Fruit fly (Drosophila melanogaster) whole organism, wandering third instar larva: ENCODE measurements around the gene sloth2.
A peak's percentile ranks its signal among the peaks of the same experiment; 100 is the strongest.

Experiments
- Abd-B ChIP-seq: fragments of >200 bp; optimal IDR thresholded peaks from 2 replicates; lab custom pipeline; 2017; ENCODE audit warnings: missing biosample characterization, missing genetic modification characterization
- CG32264 ChIP-seq: fragments of 200-800 bp; sonication (Bioruptor generic); optimal IDR thresholded peaks from 2 replicates; lab custom pipeline; 2016; ENCODE audit warnings: missing biosample characterization, missing genetic modification characterization
- CG9705 ChIP-seq: fragments of 200-800 bp; sonication (Bioruptor generic); optimal IDR thresholded peaks from 2 replicates; lab custom pipeline; 2018; ENCODE audit warnings: missing biosample characterization, mild to moderate bottlenecking, missing genetic modification characterization
- CrebA ChIP-seq: fragments of 200-800 bp; sonication (Bioruptor generic); optimal IDR thresholded peaks from 2 replicates; lab custom pipeline; 2016; ENCODE audit warnings: missing biosample characterization, mild to moderate bottlenecking, missing genetic modification characterization, borderline replicate concordance
- Dfd ChIP-seq: fragments of >200 bp; optimal IDR thresholded peaks from 2 replicates; lab custom pipeline; 2017; ENCODE audit warnings: missing biosample characterization, missing genetic modification characterization
- Dif ChIP-seq: fragments of 200-275, 200-300 bp; sonication (Bioruptor generic); optimal IDR thresholded peaks from 2 replicates; lab custom pipeline; 2018; ENCODE audit warnings: missing biosample characterization, missing genetic modification characterization; ENCODE audit not compliant: partially characterized antibody
- GATAd ChIP-seq: sonication (Bioruptor generic); optimal IDR thresholded peaks from 2 replicates; lab custom pipeline; 2016; ENCODE audit warnings: missing biosample characterization, missing genetic modification characterization
- HLH106 ChIP-seq: fragments of 200-800 bp; optimal IDR thresholded peaks from 3 replicates; lab custom pipeline; 2019; ENCODE audit warnings: missing biosample characterization, mild to moderate bottlenecking, missing genetic modification characterization, moderate library complexity
- Hnf4 ChIP-seq: fragments of 200-800 bp; sonication (Bioruptor generic); optimal IDR thresholded peaks from 2 replicates; lab custom pipeline; 2016; ENCODE audit warnings: missing biosample characterization, mild to moderate bottlenecking, missing genetic modification characterization
- Hr78 ChIP-seq: fragments of >200 bp; optimal IDR thresholded peaks from 2 replicates; lab custom pipeline; 2017; ENCODE audit warnings: missing biosample characterization, missing genetic modification characterization
- Hr83 ChIP-seq: fragments of 200-300 bp; sonication (Bioruptor generic); optimal IDR thresholded peaks from 2 replicates; lab custom pipeline; 2016; ENCODE audit warnings: missing biosample characterization, mild to moderate bottlenecking, missing genetic modification characterization, moderate library complexity; ENCODE audit not compliant: poor library complexity, severe bottlenecking
- Jra ChIP-seq: sonication (Bioruptor generic); optimal IDR thresholded peaks from 2 replicates; lab custom pipeline; 2016; ENCODE audit warnings: missing biosample characterization, missing genetic modification characterization
- Mio ChIP-seq: sonication (Bioruptor generic); optimal IDR thresholded peaks from 2 replicates; lab custom pipeline; 2016; ENCODE audit warnings: missing biosample characterization, missing genetic modification characterization
- Myc ChIP-seq: fragments of >200 bp; optimal IDR thresholded peaks from 2 replicates; lab custom pipeline; 2017
- N ChIP-seq: fragments of >200 bp; optimal IDR thresholded peaks from 2 replicates; lab custom pipeline; 2018; ENCODE audit warnings: missing biosample characterization, missing external identifiers, missing genetic modification characterization
- OdsH ChIP-seq: fragments of 200-800 bp; sonication (Bioruptor generic); optimal IDR thresholded peaks from 2 replicates; lab custom pipeline; 2016; ENCODE audit warnings: missing biosample characterization, mild to moderate bottlenecking, missing genetic modification characterization
- Rel ChIP-seq, 2 experiments: fragments of 200-800 bp; sonication (Bioruptor generic) in 1 of 2; optimal IDR thresholded peaks; 2 replicates in 1 of 2; 3 replicates in 1 of 2; lab custom pipeline; 2016 to 2019; ENCODE audit warnings: mild to moderate bottlenecking in 2 of 2, missing biosample characterization in 2 of 2, missing genetic modification characterization in 2 of 2, moderate library complexity in 1 of 2
- Sp1 ChIP-seq: fragments of 200-800 bp; sonication (Bioruptor generic); optimal IDR thresholded peaks from 3 replicates; lab custom pipeline; 2019; ENCODE audit warnings: missing biosample characterization, mild to moderate bottlenecking, missing genetic modification characterization, moderate library complexity
- Vsx2 ChIP-seq: fragments of 200-300, 225-300 bp; sonication (Bioruptor generic); optimal IDR thresholded peaks from 2 replicates; lab custom pipeline; 2018; ENCODE audit warnings: missing biosample characterization, missing genetic modification characterization; ENCODE audit not compliant: partially characterized antibody
- br ChIP-seq: fragments of 200-800 bp; sonication (Bioruptor generic); optimal IDR thresholded peaks from 2 replicates; lab custom pipeline; 2016; ENCODE audit warnings: missing biosample characterization, missing genetic modification characterization
- brk ChIP-seq: fragments of 200-800 bp; sonication (Bioruptor generic); optimal IDR thresholded peaks from 2 replicates; lab custom pipeline; 2016; ENCODE audit warnings: missing biosample characterization, mild to moderate bottlenecking, missing genetic modification characterization
- dl ChIP-seq, 2 experiments: fragments of 175-275, 200-275 bp in 1 of 2; fragments of 200-275 bp in 1 of 2; sonication (Bioruptor generic); optimal IDR thresholded peaks; lab custom pipeline; 2018; ENCODE audit warnings: mild to moderate bottlenecking in 2 of 2, missing biosample characterization in 2 of 2, missing genetic modification characterization in 2 of 2, moderate library complexity in 2 of 2; ENCODE audit not compliant: partially characterized antibody in 2 of 2, insufficient read depth in 1 of 2
- dmrt93B ChIP-seq: fragments of 200-800 bp; sonication (Bioruptor generic); optimal IDR thresholded peaks from 2 replicates; lab custom pipeline; 2018; ENCODE audit warnings: missing biosample characterization, mild to moderate bottlenecking, missing genetic modification characterization
- dsf ChIP-seq: sonication (Bioruptor generic); optimal IDR thresholded peaks from 2 replicates; lab custom pipeline; 2016; ENCODE audit warnings: missing biosample characterization, missing genetic modification characterization, borderline replicate concordance
- ey ChIP-seq: fragments of 200-800 bp; sonication (Bioruptor generic); optimal IDR thresholded peaks from 2 replicates; lab custom pipeline; 2016; ENCODE audit warnings: missing biosample characterization, missing genetic modification characterization
- foxo ChIP-seq, 2 experiments: fragments of 200-800 bp; sonication (Bioruptor generic); optimal IDR thresholded peaks; 2 replicates in 1 of 2; 3 replicates in 1 of 2; lab custom pipeline; 2016 to 2017; ENCODE audit warnings: missing biosample characterization in 2 of 2, missing genetic modification characterization in 2 of 2
- fru ChIP-seq: fragments of 200-800 bp; sonication (Bioruptor generic); optimal IDR thresholded peaks from 3 replicates; lab custom pipeline; 2016; ENCODE audit warnings: missing biosample characterization, mild to moderate bottlenecking, missing genetic modification characterization
- h ChIP-seq: fragments of 200-800 bp; sonication (Bioruptor generic); optimal IDR thresholded peaks from 3 replicates; lab custom pipeline; 2016; ENCODE audit warnings: missing biosample characterization, mild to moderate bottlenecking, missing genetic modification characterization
- jim ChIP-seq: fragments of 175-275, 200-325 bp; sonication (Bioruptor generic); optimal IDR thresholded peaks from 2 replicates; lab custom pipeline; 2016; ENCODE audit warnings: missing biosample characterization, mild to moderate bottlenecking, missing genetic modification characterization
- lola ChIP-seq: fragments of >200 bp; optimal IDR thresholded peaks from 2 replicates; lab custom pipeline; 2017; ENCODE audit warnings: missing biosample characterization, missing genetic modification characterization
- pan ChIP-seq: fragments of >200 bp; optimal IDR thresholded peaks from 2 replicates; lab custom pipeline; 2017
- psq ChIP-seq: fragments of 200-800 bp; sonication (Bioruptor generic); optimal IDR thresholded peaks from 3 replicates; lab custom pipeline; 2017; ENCODE audit warnings: missing biosample characterization, mild to moderate bottlenecking, missing genetic modification characterization, moderate library complexity
- rgr ChIP-seq: fragments of 200-800 bp; sonication (Bioruptor generic); optimal IDR thresholded peaks from 3 replicates; lab custom pipeline; 2016; ENCODE audit warnings: missing biosample characterization, mild to moderate bottlenecking, missing genetic modification characterization
- sage ChIP-seq: fragments of 200-800 bp; sonication (Bioruptor generic); optimal IDR thresholded peaks from 2 replicates; lab custom pipeline; 2016; ENCODE audit warnings: missing biosample characterization, mild to moderate bottlenecking, missing genetic modification characterization
- sv ChIP-seq: fragments of 200-800 bp; sonication (Bioruptor generic); optimal IDR thresholded peaks from 3 replicates; lab custom pipeline; 2016; ENCODE audit warnings: missing biosample characterization, missing genetic modification characterization
- tai ChIP-seq: sonication (Bioruptor generic); optimal IDR thresholded peaks from 2 replicates; lab custom pipeline; 2016; ENCODE audit warnings: missing biosample characterization, missing genetic modification characterization
- usp ChIP-seq: fragments of >200 bp; optimal IDR thresholded peaks from 2 replicates; lab custom pipeline; 2017; ENCODE audit warnings: missing biosample characterization, missing genetic modification characterization
- woc ChIP-seq: sonication (Bioruptor generic); optimal IDR thresholded peaks from 2 replicates; lab custom pipeline; 2016; ENCODE audit warnings: missing biosample characterization, mild to moderate bottlenecking, missing genetic modification characterization

sloth2 gene

dm6 chrX:7013320-7014214 lies 2.4 kb downstream of the sloth2 start, which contains the start of the genes CG3032 and CG4593:
CG3032 (minus strand) TSS chrX:7013881.
CG4593 (plus strand) TSS chrX:7013887.
- TF ChIP-seq Hr83 (GFP tag; lab: Kevin White, UChicago) (peak; percentile 56), tai (GFP tag; lab: Kevin White, UChicago) (peak; percentile 76), Mio (peak; percentile 56), Dfd (GFP tag; lab: Kevin White, UChicago) (no peak), dl (GFP tag; optimal IDR thresholded peaks at IDR 0.05; lab: Kevin White, UChicago; ENCODE audit: insufficient read depth in 1 of 2, partially characterized antibody in 2 of 2) (no peak), dsf (peak; percentile 50), foxo (GFP tag; optimal IDR thresholded peaks at IDR 0.05; lab: Kevin White, UChicago) (peak; percentile 6 to 88), Hnf4 (GFP tag; lab: Kevin White, UChicago) (peak; percentile 87), woc (GFP tag; lab: Kevin White, UChicago) (peak; percentile 83), Rel (GFP tag; optimal IDR thresholded peaks at IDR 0.05; lab: Kevin White, UChicago) (no peak), Rel (tag; optimal IDR thresholded peaks at IDR 0.05; lab: Kevin White, UChicago) (peak; percentile 34), Jra (peak; percentile 60), sage (GFP tag; lab: Kevin White, UChicago) (peak; percentile 81), fru (GFP tag; lab: Kevin White, UChicago) (peak; percentile 82), CrebA (GFP tag; lab: Kevin White, UChicago) (no peak), CG32264 (GFP tag; lab: Kevin White, UChicago) (peak; percentile 59), HLH106 (tag; lab: Kevin White, UChicago) (peak; percentile 87), sv (peak; percentile 70), Hr78 (GFP tag; lab: Kevin White, UChicago) (no peak), h (GFP tag; lab: Kevin White, UChicago) (peak; percentile 85), OdsH (GFP tag; lab: Kevin White, UChicago) (peak; percentile 77), ey (GFP tag; lab: Kevin White, UChicago) (peak; percentile 85), psq (GFP tag; lab: Kevin White, UChicago) (peak; percentile 73), lola (GFP tag; lab: Kevin White, UChicago) (no peak), rgr (GFP tag; lab: Kevin White, UChicago) (peak; percentile 91), CG9705 (GFP tag; lab: Kevin White, UChicago) (peak; percentile 7), Sp1 (GFP tag; lab: Kevin White, UChicago) (peak; percentile 77), br (GFP tag; lab: Kevin White, UChicago) (peak; percentile 71), Dif (GFP tag; lab: Kevin White, UChicago) (no peak), brk (peak; percentile 49), dmrt93B (peak; percentile 78)

- TF ChIP-seq br (GFP tag; lab: Kevin White, UChicago) = peak; percentile 10
- no peak for TF ChIP-seq OdsH (GFP tag; lab: Kevin White, UChicago)
- TF ChIP-seq sage (GFP tag; lab: Kevin White, UChicago) = no peak
- no peak for TF ChIP-seq CrebA (GFP tag; lab: Kevin White, UChicago)
- no peak for TF ChIP-seq psq (GFP tag; lab: Kevin White, UChicago)
- TF ChIP-seq ey (GFP tag; lab: Kevin White, UChicago) = peak; percentile 69
- TF ChIP-seq dsf = no peak
- TF ChIP-seq N (GFP tag; lab: Kevin White, UChicago) = no peak
- no peak for TF ChIP-seq dl (GFP tag; optimal IDR thresholded peaks at IDR 0.05; lab: Kevin White, UChicago; ENCODE audit: insufficient read depth in 1 of 2, partially characterized antibody in 2 of 2)
- TF ChIP-seq Sp1 (GFP tag; lab: Kevin White, UChicago) = peak; percentile 5
- no peak for TF ChIP-seq Vsx2
- TF ChIP-seq CG9705 (GFP tag; lab: Kevin White, UChicago) = no peak
- no peak for TF ChIP-seq CG32264 (GFP tag; lab: Kevin White, UChicago)
- no peak for TF ChIP-seq GATAd (GFP tag; lab: Kevin White, UChicago)
- peak; percentile 0 for TF ChIP-seq Hr83 (GFP tag; lab: Kevin White, UChicago)
- no peak for TF ChIP-seq Dif (GFP tag; lab: Kevin White, UChicago)
- peak; percentile 5 for TF ChIP-seq Jra
- TF ChIP-seq pan = peak; percentile 53
- TF ChIP-seq jim = no peak
- no peak for TF ChIP-seq Abd-B (GFP tag; lab: Kevin White, UChicago)
- peak; percentile 38 for TF ChIP-seq HLH106 (tag; lab: Kevin White, UChicago)
- TF ChIP-seq sv = peak; percentile 66
- TF ChIP-seq woc (GFP tag; lab: Kevin White, UChicago) = peak; percentile 90
- peak; percentile 57 for TF ChIP-seq Hnf4 (GFP tag; lab: Kevin White, UChicago)
- no peak for TF ChIP-seq brk
- TF ChIP-seq usp (GFP tag; lab: Kevin White, UChicago) = no peak
- TF ChIP-seq fru (GFP tag; lab: Kevin White, UChicago) = peak; percentile 43
- TF ChIP-seq Myc (lab: Kevin White, UChicago) = peak; percentile 48
- peak; percentile 8 to 78 for TF ChIP-seq foxo (GFP tag; optimal IDR thresholded peaks at IDR 0.05; lab: Kevin White, UChicago)
- TF ChIP-seq tai (GFP tag; lab: Kevin White, UChicago) = peak; percentile 68
- TF ChIP-seq Dfd (GFP tag; lab: Kevin White, UChicago) = no peak
- no peak for TF ChIP-seq Mio
- peak; percentile 34 for TF ChIP-seq rgr (GFP tag; lab: Kevin White, UChicago)
- TF ChIP-seq h (GFP tag; lab: Kevin White, UChicago) = peak; percentile 22
- no peak for TF ChIP-seq Hr78 (GFP tag; lab: Kevin White, UChicago)
- no peak for TF ChIP-seq lola (GFP tag; lab: Kevin White, UChicago)
- no peak for TF ChIP-seq Rel (GFP tag; optimal IDR thresholded peaks at IDR 0.05; lab: Kevin White, UChicago)
- TF ChIP-seq Rel (tag; optimal IDR thresholded peaks at IDR 0.05; lab: Kevin White, UChicago) = peak; percentile 8
- no peak for TF ChIP-seq dmrt93B
These were observed 3.8 kb downstream of the sloth2 start for dm6 chrX:7014931-7015428.
